Worm (Caenorhabditis elegans): Measurements from ENCODE around the gene Y119D3B.21.

Gene Y119D3B.21

DNA sequence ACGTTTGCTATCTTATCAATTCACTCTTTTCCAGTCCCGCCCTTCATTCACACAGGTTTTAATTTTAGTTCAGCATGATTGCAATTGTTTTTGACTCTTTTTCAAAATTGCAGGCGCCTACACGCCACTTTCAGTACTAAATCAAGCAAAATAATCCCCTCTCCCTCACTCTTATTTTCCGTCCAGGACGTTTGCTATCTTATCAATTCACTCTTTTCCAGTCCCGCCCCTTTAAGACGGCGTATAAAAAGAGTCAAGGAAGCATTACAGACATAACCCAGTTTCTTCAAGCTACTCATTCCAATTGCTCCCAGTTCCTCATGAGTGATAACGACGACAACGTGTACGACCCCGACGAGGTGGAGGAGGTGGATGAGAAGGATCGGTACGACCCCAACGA is at the start of gene Y119D3B.21:
Gene Y119D3B.21 (plus strand): TSS at position 321 of the 400 bp plus-strand sequence.
- TF ChIP-seq elt-2 (tag; optimal IDR thresholded peaks at IDR 0.05) (peak; percentile 87), unc-98 (GFP tag; IDR thresholded peaks at IDR 0.05) (no peak), nhr-20 (tag; optimal IDR thresholded peaks at IDR 0.05) (no peak), lin-35 (GFP tag; optimal IDR thresholded peaks at IDR 0.05) (peak in 1 of 2 experiments; percentile 31), tbx-2 (tag; optimal IDR thresholded peaks at IDR 0.05) (no peak), efl-1 (optimal IDR thresholded peaks at IDR 0.05) (no peak), efl-1 (GFP tag; optimal IDR thresholded peaks at IDR 0.05 in 1 of 2) (peak in 1 of 2 experiments; percentile 74), dsc-1 (tag; optimal IDR thresholded peaks at IDR 0.05) (no peak), ama-1 (optimal IDR thresholded peaks at IDR 0.05) (peak; percentile 31)

DNA sequence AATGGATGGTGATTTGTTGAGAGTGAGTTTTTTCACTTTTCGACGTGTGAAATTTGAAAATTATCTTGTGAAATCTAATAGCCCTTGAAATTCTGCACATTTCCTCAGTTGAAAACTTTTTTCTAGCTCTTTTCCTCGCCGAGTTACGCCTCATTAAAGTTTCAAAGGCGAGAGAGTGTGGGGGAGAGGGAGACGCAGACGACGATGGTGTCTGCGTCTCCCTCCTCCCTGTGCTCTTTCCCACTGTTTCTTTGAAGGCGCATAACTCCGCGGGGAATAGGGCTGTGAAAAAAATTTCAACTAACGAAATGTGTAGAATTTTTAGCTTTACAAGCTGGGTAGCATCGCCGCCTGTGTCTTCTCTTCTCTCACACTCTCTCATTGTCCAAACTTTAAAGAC is 48.4 kb upstream of the Y119D3B.21 start:
- TF ChIP-seq nhr-84 (tag; optimal IDR thresholded peaks at IDR 0.05) (no peak), nhr-237 (tag; optimal IDR thresholded peaks at IDR 0.05) (no peak), sptf-1 (tag; optimal IDR thresholded peaks at IDR 0.05) (no peak), snu-23 (GFP tag; optimal IDR thresholded peaks at IDR 0.05) (no peak), ceh-88 (GFP tag; IDR thresholded peaks at IDR 0.05) (no peak), aha-1 (tag; optimal IDR thresholded peaks at IDR 0.05) (no peak), alr-1 (tag; optimal IDR thresholded peaks at IDR 0.05; ENCODE audit: borderline replicate concordance) (no peak), nhr-85 (tag) (no peak), F16B12.6 (tag; optimal IDR thresholded peaks at IDR 0.05) (no peak), mdl-1 (tag; optimal IDR thresholded peaks at IDR 0.05) (no peak), nhr-20 (tag; optimal IDR thresholded peaks at IDR 0.05) (no peak), Y116A8C.19 (tag; optimal IDR thresholded peaks at IDR 0.05; ENCODE audit: borderline replicate concordance) (no peak), nhr-47 (tag; optimal IDR thresholded peaks at IDR 0.05) (no peak), tlp-1 (tag; optimal IDR thresholded peaks at IDR 0.05) (no peak), unc-86 (tag; optimal IDR thresholded peaks at IDR 0.05) (no peak), jun-1 (tag; optimal IDR thresholded peaks at IDR 0.05) (no peak), ceh-8 (GFP tag; optimal IDR thresholded peaks at IDR 0.05) (no peak), hlh-4 (tag; optimal IDR thresholded peaks at IDR 0.05) (no peak)

DNA sequence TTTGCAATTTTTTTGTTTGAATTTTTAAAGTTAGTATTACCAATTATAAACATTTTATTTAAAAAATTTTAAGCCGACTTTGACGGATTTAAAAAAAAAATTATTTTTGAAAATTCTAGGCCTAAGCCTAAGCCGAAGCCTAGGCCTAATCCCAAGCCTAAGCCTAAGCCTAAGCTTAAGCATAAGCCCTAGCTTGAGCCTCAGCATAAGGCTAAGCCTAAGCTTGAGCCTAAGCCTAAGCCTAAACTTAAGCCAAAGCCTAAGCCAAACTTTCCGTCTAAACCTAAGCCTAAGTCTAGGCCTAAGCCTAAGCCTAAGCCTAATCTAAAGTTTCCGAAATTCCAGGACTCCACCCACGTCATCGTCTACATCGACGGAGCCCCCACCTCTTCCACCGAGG is 45.2 kb upstream of the Y119D3B.21 start:
- no peak for TF ChIP-seq lin-13 (GFP tag; optimal IDR thresholded peaks at IDR 0.05)
- no peak for TF ChIP-seq aha-1 (tag; optimal IDR thresholded peaks at IDR 0.05)
- no peak for TF ChIP-seq hlh-4 (tag; optimal IDR thresholded peaks at IDR 0.05)
- TF ChIP-seq nhr-11 (tag; optimal IDR thresholded peaks at IDR 0.05) = no peak
- no peak for TF ChIP-seq mep-1 (tag; optimal IDR thresholded peaks at IDR 0.05)
- no peak for TF ChIP-seq nhr-84 (tag; optimal IDR thresholded peaks at IDR 0.05)
- TF ChIP-seq tbx-2 (tag; optimal IDR thresholded peaks at IDR 0.05) = no peak
- no peak for TF ChIP-seq lsy-2 (tag; optimal IDR thresholded peaks at IDR 0.05)
- TF ChIP-seq ceh-90 (tag; optimal IDR thresholded peaks at IDR 0.05) = no peak
- TF ChIP-seq snu-23 (GFP tag; optimal IDR thresholded peaks at IDR 0.05) = no peak
- no peak for TF ChIP-seq nhr-47 (tag; optimal IDR thresholded peaks at IDR 0.05)
- no peak for TF ChIP-seq ceh-88 (GFP tag; IDR thresholded peaks at IDR 0.05)
- no peak for TF ChIP-seq ets-5 (GFP tag; IDR thresholded peaks at IDR 0.05)
- no peak for TF ChIP-seq egl-13 (tag; optimal IDR thresholded peaks at IDR 0.05)

DNA sequence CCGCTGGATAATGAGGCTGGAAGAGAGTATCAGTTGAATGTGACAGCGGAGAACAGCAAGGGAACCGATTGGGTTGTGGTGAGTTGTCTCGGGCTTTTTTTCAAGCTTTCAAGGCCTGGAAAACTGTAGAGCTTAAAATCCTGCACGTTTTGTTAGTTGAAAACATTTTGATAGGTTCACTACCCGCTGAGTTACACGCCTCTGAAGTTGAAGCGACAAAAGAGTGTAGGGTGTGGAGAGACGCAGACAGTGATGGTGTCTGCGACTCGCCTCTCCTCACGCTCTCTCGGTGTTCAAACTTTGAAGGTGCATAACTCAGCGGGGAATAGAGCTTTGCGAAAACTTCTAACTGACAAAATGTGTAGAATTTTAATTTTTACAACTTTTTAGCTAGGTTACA is 41.5 kb upstream of the Y119D3B.21 start:
- TF ChIP-seq nhr-47 (tag; optimal IDR thresholded peaks at IDR 0.05) (no peak), lin-39 (tag; optimal IDR thresholded peaks at IDR 0.05) (no peak), zip-4 (GFP tag; optimal IDR thresholded peaks at IDR 0.05) (no peak), ceh-8 (GFP tag; optimal IDR thresholded peaks at IDR 0.05) (no peak), pqm-1 (tag; optimal IDR thresholded peaks at IDR 0.05) (no peak), nhr-76 (tag; optimal IDR thresholded peaks at IDR 0.05) (no peak), egl-27 (tag; optimal IDR thresholded peaks at IDR 0.05) (no peak), fkh-8 (tag; optimal IDR thresholded peaks at IDR 0.05) (no peak), ama-1 (optimal IDR thresholded peaks at IDR 0.05) (no peak), lin-13 (GFP tag; optimal IDR thresholded peaks at IDR 0.05) (no peak), mef-2 (tag; optimal IDR thresholded peaks at IDR 0.05) (no peak), tbx-2 (tag; optimal IDR thresholded peaks at IDR 0.05) (no peak), lin-35 (GFP tag; optimal IDR thresholded peaks at IDR 0.05) (no peak), nhr-12 (tag; optimal IDR thresholded peaks at IDR 0.05) (no peak), egl-13 (tag; optimal IDR thresholded peaks at IDR 0.05) (no peak)

Data from whole organism, L1 larva.